Fruit fly (Drosophila melanogaster) whole organism: ENCODE measurements around the gene cort.

ENCODE experiments used
- CG8478 ChIP-seq: fragments of >200 bp; optimal IDR thresholded peaks from 2 replicates; lab custom pipeline; 2018; ENCODE audit warnings: inconsistent platforms
- Dll ChIP-seq: fragments of >200 bp; optimal IDR thresholded peaks from 2 replicates; lab custom pipeline; 2017
- psq ChIP-seq: fragments of >200 bp; optimal IDR thresholded peaks from 2 replicates; lab custom pipeline; 2017
- usp ChIP-seq: fragments of >200 bp; optimal IDR thresholded peaks from 2 replicates; lab custom pipeline; 2017; ENCODE audit warnings: missing biosample characterization, missing genetic modification characterization, mixed read lengths

- TF ChIP-seq Dll (lab: Kevin White, UChicago): no peak
- TF ChIP-seq psq (lab: Kevin White, UChicago): no peak
- TF ChIP-seq CG8478 (lab: Kevin White, UChicago): no peak
- no peak for TF ChIP-seq usp (GFP tag; lab: Kevin White, UChicago)
Measured at dm6 chr2L:6673211-6674012, 3.0 kb downstream of the cort start, which contains the start of gene Spn27A.
